Fruit fly (Drosophila melanogaster): Measurements from ENCODE around the gene CG2113.

CG2113 gene

DNA sequence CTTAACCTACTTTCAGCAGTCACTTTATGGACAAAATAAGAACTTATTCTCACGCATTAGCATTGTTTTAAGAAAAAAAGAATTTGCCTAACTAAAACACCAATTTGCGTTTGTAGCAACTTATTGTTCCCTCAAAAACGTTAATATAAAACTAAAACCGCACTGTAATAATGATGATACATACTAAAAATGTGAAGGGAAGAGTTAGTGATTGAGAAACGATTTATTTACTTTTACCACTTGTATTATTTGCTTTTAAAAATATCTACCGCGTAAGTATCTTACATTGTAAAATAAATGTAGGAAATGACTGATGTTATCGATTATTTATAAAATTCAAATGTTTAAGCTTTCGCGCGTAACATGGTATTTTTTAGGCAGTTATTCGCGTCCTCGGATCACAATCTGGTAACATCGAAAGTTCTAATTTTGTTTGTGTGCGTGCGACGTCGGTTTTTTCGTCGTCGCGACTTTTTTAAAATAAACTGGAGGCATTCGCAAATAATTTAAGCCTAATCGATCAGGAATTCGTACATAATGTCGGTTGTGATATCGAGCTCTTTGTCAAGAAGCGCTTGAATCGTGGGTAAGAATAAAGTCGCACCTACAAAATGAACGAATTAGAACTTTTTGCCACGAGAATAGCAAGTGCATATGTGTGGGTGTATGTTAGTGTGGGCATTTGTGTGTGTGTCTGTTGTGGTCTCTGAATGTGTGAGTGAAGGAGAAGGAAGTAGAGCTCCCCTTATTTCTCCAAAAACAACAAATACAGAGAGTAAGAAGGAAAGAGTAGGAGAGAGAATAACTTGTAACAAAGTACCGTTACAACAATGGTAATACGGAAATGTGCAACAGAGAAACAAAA is 40.0 kb downstream of the CG2113 start, which contains the start of gene CG2162 (continued):
- peak; percentile 31 for TF ChIP-seq CG3919 (GFP tag; optimal IDR thresholded peaks at IDR 0.05)
- TF ChIP-seq CG31627 (GFP tag; optimal IDR thresholded peaks at IDR 0.05) = no peak
- TF ChIP-seq Ets21C (GFP tag; optimal IDR thresholded peaks at IDR 0.05) = no peak
- TF ChIP-seq dsx (GFP tag; optimal IDR thresholded peaks at IDR 0.05; ENCODE audit: poor library complexity, severe bottlenecking) = peak; percentile 81
- no peak for TF ChIP-seq Met (GFP tag; optimal IDR thresholded peaks at IDR 0.05)
- TF ChIP-seq fkh (GFP tag; optimal IDR thresholded peaks at IDR 0.05) = peak; percentile 50
- TF ChIP-seq Hr39 (GFP tag; optimal IDR thresholded peaks at IDR 0.05) = no peak
- TF ChIP-seq acj6 (GFP tag; optimal IDR thresholded peaks at IDR 0.05) = no peak
- no peak for TF ChIP-seq topi (GFP tag; optimal IDR thresholded peaks at IDR 0.05)

dm6 chr3L:3035769-3036583 is 41.0 kb downstream of the CG2113 start:
- TF ChIP-seq CG8119 (GFP tag; IDR thresholded peaks at IDR 0.05) (peak; percentile 91), CG3919 (GFP tag; optimal IDR thresholded peaks at IDR 0.05) (peak; percentile 85), CG7368 (GFP tag; optimal IDR thresholded peaks at IDR 0.05) (peak; percentile 66), fd59A (GFP tag; optimal IDR thresholded peaks at IDR 0.05) (peak; percentile 46), acj6 (GFP tag; optimal IDR thresholded peaks at IDR 0.05) (peak; percentile 74), CG3032 (tag; optimal IDR thresholded peaks at IDR 0.05) (peak; percentile 71), fkh (GFP tag; optimal IDR thresholded peaks at IDR 0.05) (peak; percentile 58), CG1621 (tag; optimal IDR thresholded peaks at IDR 0.05) (peak; percentile 5), CG11902 (GFP tag; optimal IDR thresholded peaks at IDR 0.05) (peak; percentile 5), Hr38 (GFP tag; optimal IDR thresholded peaks at IDR 0.05) (no peak), Gug (GFP tag; IDR thresholded peaks at IDR 0.05) (peak; percentile 74), cyc (GFP tag; optimal IDR thresholded peaks at IDR 0.05) (peak; percentile 57), eg (GFP tag; IDR thresholded peaks at IDR 0.05) (peak; percentile 81), dac (GFP tag; optimal IDR thresholded peaks at IDR 0.05) (peak; percentile 78), OdsH (GFP tag; optimal IDR thresholded peaks at IDR 0.05) (peak; percentile 77), lz (GFP tag; optimal IDR thresholded peaks at IDR 0.05) (peak; percentile 77), CG8319 (GFP tag; optimal IDR thresholded peaks at IDR 0.05) (peak; percentile 32), CG6276 (GFP tag; optimal IDR thresholded peaks at IDR 0.05) (peak; percentile 83), Eip78C (GFP tag) (peak; percentile 93), CG6808 (GFP tag; optimal IDR thresholded peaks at IDR 0.05) (peak; percentile 78), CG11762 (GFP tag; optimal IDR thresholded peaks at IDR 0.05; ENCODE audit: insufficient read depth) (peak; percentile 68), CG4318 (GFP tag; optimal IDR thresholded peaks at IDR 0.05) (peak; percentile 76), Lpt (GFP tag; optimal IDR thresholded peaks at IDR 0.05) (peak; percentile 60), achi (GFP tag; optimal IDR thresholded peaks at IDR 0.05) (peak; percentile 80), CG9139 (GFP tag; optimal IDR thresholded peaks at IDR 0.05) (peak; percentile 38), CG15336 (GFP tag; IDR thresholded peaks at IDR 0.05) (peak; percentile 90), CG10669 (GFP tag; optimal IDR thresholded peaks at IDR 0.05) (peak; percentile 71), CG11294 (GFP tag; IDR thresholded peaks at IDR 0.05) (peak; percentile 61), Sox14 (GFP tag; optimal IDR thresholded peaks at IDR 0.05) (peak; percentile 73), vri (GFP tag; optimal IDR thresholded peaks at IDR 0.05) (peak; percentile 21), Sox15 (GFP tag; optimal IDR thresholded peaks at IDR 0.05) (peak; percentile 25), salr (GFP tag; optimal IDR thresholded peaks at IDR 0.05) (peak in 1 of 2 experiments; percentile 79), Ets96B (tag; optimal IDR thresholded peaks at IDR 0.05) (peak; percentile 60), CG16779 (tag; optimal IDR thresholded peaks at IDR 0.05) (peak; percentile 55), ss (GFP tag; optimal IDR thresholded peaks at IDR 0.05) (peak; percentile 39 to 47), CG8632 (GFP tag; optimal IDR thresholded peaks at IDR 0.05) (peak; percentile 46), Smox (GFP tag; optimal IDR thresholded peaks at IDR 0.05) (peak; percentile 74), esn (GFP tag; optimal IDR thresholded peaks at IDR 0.05) (peak; percentile 83), Eip75B (GFP tag; optimal IDR thresholded peaks at IDR 0.05) (peak; percentile 82), fd85E (GFP tag; optimal IDR thresholded peaks at IDR 0.05) (no peak)

Data from whole organism, prepupa.